Worm (Caenorhabditis elegans): ENCODE data around the gene aqp-3.

DNA sequence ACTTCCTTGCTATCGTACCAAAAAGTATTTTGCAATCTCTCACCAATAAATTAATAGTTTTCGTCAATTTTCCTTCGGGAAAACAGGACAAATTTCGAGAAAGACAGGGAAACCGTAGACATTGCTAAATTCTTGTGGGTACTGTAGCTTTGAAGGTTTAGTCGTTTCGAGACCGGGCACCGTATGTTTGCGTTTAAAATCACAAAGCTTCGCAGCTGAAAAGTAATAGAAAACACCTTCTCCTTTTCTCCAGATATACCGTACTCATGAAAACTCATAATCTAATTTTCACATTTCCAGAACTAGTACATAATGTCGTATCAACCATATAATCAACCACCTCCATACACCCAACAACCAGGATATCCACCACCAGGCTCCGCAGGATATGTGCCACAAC lies 42.7 kb upstream of the aqp-3 start, which contains the start of gene F13H10.6:
- TF ChIP-seq lin-39 (tag; optimal IDR thresholded peaks at IDR 0.05) = no peak
- TF ChIP-seq skn-1 (tag; optimal IDR thresholded peaks at IDR 0.05) = no peak

All from whole organism, L4 larva.